Worm (Caenorhabditis elegans): ENCODE results near the gene ceh-43.

Gene ceh-43

ce11 chrIII:4417956-4418355 is 31.8 kb downstream of the ceh-43 start, which contains the start of the genes R07E5.19 and pdcd-2:
TSS of gene R07E5.19 (minus strand) at chrIII:4418056.
TSS of gene pdcd-2 (minus strand) at chrIII:4418057.
- TF ChIP-seq zag-1 (tag; optimal IDR thresholded peaks at IDR 0.05) (no peak), lir-3 (tag; optimal IDR thresholded peaks at IDR 0.05; ENCODE audit: poor library complexity) (no peak), jun-1 (tag; optimal IDR thresholded peaks at IDR 0.05) (no peak), nhr-19 (GFP tag; conservative IDR thresholded peaks at IDR 0.05) (no peak), efl-1 (optimal IDR thresholded peaks at IDR 0.05) (no peak), efl-1 (GFP tag; optimal IDR thresholded peaks at IDR 0.05 in 1 of 2) (peak in 1 of 2 experiments; percentile 14), sptf-1 (tag; optimal IDR thresholded peaks at IDR 0.05) (no peak), mef-2 (tag; optimal IDR thresholded peaks at IDR 0.05) (no peak)

- TF ChIP-seq lin-39 (tag; optimal IDR thresholded peaks at IDR 0.05), result no peak
- no peak for TF ChIP-seq ceh-82 (tag; optimal IDR thresholded peaks at IDR 0.05)
- TF ChIP-seq unc-62 (GFP tag; optimal IDR thresholded peaks at IDR 0.05), result no peak
- TF ChIP-seq hlh-17 (GFP tag; optimal IDR thresholded peaks at IDR 0.05; ENCODE audit: borderline replicate concordance), result no peak
- no peak for TF ChIP-seq nhr-19 (GFP tag; conservative IDR thresholded peaks at IDR 0.05)
- TF ChIP-seq elt-3 (tag; optimal IDR thresholded peaks at IDR 0.05), result no peak
Observed at ce11 chrIII:4415135-4415534, 34.6 kb downstream of the ceh-43 start, which contains the start of gene R07E5.11. TSS of gene R07E5.11 (minus strand) at chrIII:4415235.

ce11 chrIII:4414041-4414440 is 35.7 kb downstream of the ceh-43 start:
- peak; percentile 4 for TF ChIP-seq ceh-90 (tag; optimal IDR thresholded peaks at IDR 0.05)
- peak; percentile 98 for TF ChIP-seq snpc-4 (tag; optimal IDR thresholded peaks at IDR 0.05)
- peak; percentile 40 to 51 for TF ChIP-seq lsy-2 (tag; optimal IDR thresholded peaks at IDR 0.05)
- peak; percentile 17 for TF ChIP-seq elt-2 (tag; optimal IDR thresholded peaks at IDR 0.05)
- peak; percentile 9 to 41 (median 39) for TF ChIP-seq dpl-1 (GFP tag; optimal IDR thresholded peaks at IDR 0.05)
- TF ChIP-seq xbp-1 (tag; optimal IDR thresholded peaks at IDR 0.05), result peak; percentile 51
- TF ChIP-seq dsc-1 (tag; optimal IDR thresholded peaks at IDR 0.05), result peak; percentile 65
- TF ChIP-seq nhr-19 (GFP tag; conservative IDR thresholded peaks at IDR 0.05), result peak; percentile 86
- peak; percentile 50 for TF ChIP-seq mep-1 (tag; optimal IDR thresholded peaks at IDR 0.05)
- TF ChIP-seq zip-4 (GFP tag; optimal IDR thresholded peaks at IDR 0.05), result peak; percentile 53
- peak; percentile 11 for TF ChIP-seq fos-1 (tag; optimal IDR thresholded peaks at IDR 0.05)
- peak; percentile 16 for TF ChIP-seq unc-86 (tag; optimal IDR thresholded peaks at IDR 0.05)
- TF ChIP-seq nhr-71 (tag; optimal IDR thresholded peaks at IDR 0.05), result peak; percentile 73
- TF ChIP-seq aly-2 (tag; optimal IDR thresholded peaks at IDR 0.05), result peak; percentile 5
- TF ChIP-seq irx-1 (tag; optimal IDR thresholded peaks at IDR 0.05), result peak; percentile 33
- peak; percentile 10 for TF ChIP-seq lir-3 (tag; optimal IDR thresholded peaks at IDR 0.05; ENCODE audit: poor library complexity)
- peak; percentile 33 for TF ChIP-seq skn-1 (tag; optimal IDR thresholded peaks at IDR 0.05)
- peak; percentile 47 for TF ChIP-seq C16A3.4 (tag; optimal IDR thresholded peaks at IDR 0.05)
- peak; percentile 41 for TF ChIP-seq isw-1 (GFP tag; IDR thresholded peaks at IDR 0.05)
- TF ChIP-seq sox-4 (tag; optimal IDR thresholded peaks at IDR 0.05), result peak; percentile 13
- TF ChIP-seq ztf-4 (tag; optimal IDR thresholded peaks at IDR 0.05), result peak; percentile 34
- peak; percentile 67 for TF ChIP-seq lin-14 (GFP tag; optimal IDR thresholded peaks at IDR 0.05)
- TF ChIP-seq elt-3 (tag; optimal IDR thresholded peaks at IDR 0.05), result peak in 1 of 6 experiments; percentile 16
- peak; percentile 81 for TF ChIP-seq nhr-85 (tag)
- TF ChIP-seq F16B12.6 (tag; optimal IDR thresholded peaks at IDR 0.05), result peak; percentile 18
- TF ChIP-seq lin-35 (GFP tag; optimal IDR thresholded peaks at IDR 0.05), result peak; percentile 3 to 46
- TF ChIP-seq rnt-1 (tag; optimal IDR thresholded peaks at IDR 0.05), result peak; percentile 23
- peak; percentile 9 for TF ChIP-seq lin-13 (GFP tag; optimal IDR thresholded peaks at IDR 0.05)
- peak; percentile 47; the same call in 1 of the 2 replicates for TF ChIP-seq grh-1 (GFP tag; IDR thresholded peaks at IDR 0.05)
- TF ChIP-seq ceh-88 (GFP tag; IDR thresholded peaks at IDR 0.05), result 0 out of 2 replicates have a peak, but pooled peaks have one; percentile 37
- TF ChIP-seq nhr-47 (tag; optimal IDR thresholded peaks at IDR 0.05), result peak; percentile 82
- TF ChIP-seq tbx-2 (tag; optimal IDR thresholded peaks at IDR 0.05), result peak; percentile 33
- TF ChIP-seq efl-1 (optimal IDR thresholded peaks at IDR 0.05), result peak; percentile 37 to 54
- peak; percentile 37 to 91 for TF ChIP-seq efl-1 (GFP tag; optimal IDR thresholded peaks at IDR 0.05 in 1 of 2)
- peak; percentile 55 for TF ChIP-seq snu-23 (GFP tag; optimal IDR thresholded peaks at IDR 0.05)
- peak; percentile 55 for TF ChIP-seq fkh-8 (tag; optimal IDR thresholded peaks at IDR 0.05)
- TF ChIP-seq nhr-20 (tag; optimal IDR thresholded peaks at IDR 0.05), result peak; percentile 52
- peak; percentile 66 for TF ChIP-seq nhr-90 (tag; optimal IDR thresholded peaks at IDR 0.05; ENCODE audit: poor library complexity)
- TF ChIP-seq swsn-7 (tag; optimal IDR thresholded peaks at IDR 0.05), result peak; percentile 65
